Fruit fly (Drosophila melanogaster) whole organism, embryonic: ENCODE data around the gene CG2685.

ENCODE experiments used
- Atf-2 ChIP-seq: fragments of 200-800 bp; sonication (Bioruptor generic); optimal IDR thresholded peaks from 2 replicates; lab custom pipeline; 2016; ENCODE audit warnings: missing biosample characterization, missing genetic modification characterization
- B-H1 ChIP-seq: fragments of 200-800 bp; sonication (Bioruptor generic); IDR thresholded peaks from 3 replicates; pipeline ENCODE4 v1.3.6; 2022; ENCODE audit warnings: missing biosample characterization, missing genetic modification characterization
- B-H2 ChIP-seq: fragments of 200-800 bp; sonication (Bioruptor generic); optimal IDR thresholded peaks from 2 replicates; lab custom pipeline; 2018; ENCODE audit warnings: missing biosample characterization, mild to moderate bottlenecking, missing genetic modification characterization
- Bdp1 ChIP-seq: fragments of 200-800 bp; sonication (Bioruptor generic); optimal IDR thresholded peaks from 3 replicates; lab custom pipeline; 2016; ENCODE audit warnings: missing biosample characterization, missing genetic modification characterization
- CG10209 ChIP-seq: fragments of 200-800 bp; sonication (Bioruptor generic); optimal IDR thresholded peaks from 3 replicates; lab custom pipeline; 2017; ENCODE audit warnings: missing biosample characterization, mild to moderate bottlenecking, missing genetic modification characterization, missing genetic modification reagents
- CG10267 ChIP-seq: fragments of 200-800 bp; sonication (Bioruptor generic); optimal IDR thresholded peaks from 2 replicates; lab custom pipeline; 2018; ENCODE audit warnings: missing biosample characterization, mild to moderate bottlenecking, missing genetic modification characterization, moderate library complexity
- CG12071 ChIP-seq: fragments of 200-800 bp; sonication (Bioruptor generic); optimal IDR thresholded peaks from 3 replicates; lab custom pipeline; 2018; ENCODE audit warnings: missing biosample characterization, mild to moderate bottlenecking, missing genetic modification characterization
- CG13424 ChIP-seq: fragments of 200-800 bp; sonication (Bioruptor generic); optimal IDR thresholded peaks from 2 replicates; lab custom pipeline; 2019; ENCODE audit warnings: missing biosample characterization, mild to moderate bottlenecking, missing genetic modification characterization, moderate library complexity
- CG15479 ChIP-seq: fragments of 200-800 bp; sonication (Bioruptor generic); optimal IDR thresholded peaks from 3 replicates; lab custom pipeline; 2019; ENCODE audit warnings: missing biosample characterization, mild to moderate bottlenecking, missing genetic modification characterization, moderate library complexity
- CG15514 ChIP-seq: fragments of 200-800 bp; sonication (Bioruptor generic); optimal IDR thresholded peaks from 3 replicates; lab custom pipeline; 2017; ENCODE audit warnings: missing biosample characterization, missing genetic modification characterization, mild to moderate bottlenecking, moderate library complexity, missing genetic modification reagents
- CG17186 ChIP-seq: fragments of 200-800 bp; sonication (Bioruptor generic); optimal IDR thresholded peaks from 3 replicates; lab custom pipeline; 2017; ENCODE audit warnings: missing biosample characterization, missing genetic modification reagents, missing genetic modification characterization
- CG17612 ChIP-seq: fragments of 200-800 bp; sonication (Bioruptor generic); IDR thresholded peaks from 2 replicates; pipeline ENCODE4 v1.3.6; 2022; ENCODE audit warnings: missing biosample characterization, missing genetic modification characterization
- CG1832 ChIP-seq: fragments of 200-800 bp; sonication (Bioruptor generic); optimal IDR thresholded peaks from 2 replicates; lab custom pipeline; 2017; ENCODE audit warnings: missing biosample characterization, mild to moderate bottlenecking, missing genetic modification characterization, inconsistent platforms
- CG18599 ChIP-seq: fragments of 200-800 bp; sonication (Bioruptor generic); optimal IDR thresholded peaks from 3 replicates; lab custom pipeline; 2017; ENCODE audit warnings: missing biosample characterization, missing genetic modification characterization, mild to moderate bottlenecking, moderate library complexity, missing genetic modification reagents
- CG18764 ChIP-seq: fragments of 200-800 bp; sonication (Bioruptor generic); optimal IDR thresholded peaks from 3 replicates; lab custom pipeline; 2016; ENCODE audit warnings: missing biosample characterization, missing genetic modification characterization
- CG3163 ChIP-seq: fragments of 200-800 bp; sonication (Bioruptor generic); optimal IDR thresholded peaks from 3 replicates; lab custom pipeline; 2016; ENCODE audit warnings: missing biosample characterization, missing genetic modification characterization
- CG7839 ChIP-seq: fragments of 200-800 bp; sonication (Bioruptor generic); optimal IDR thresholded peaks from 3 replicates; lab custom pipeline; 2018; ENCODE audit warnings: missing biosample characterization, mild to moderate bottlenecking, missing genetic modification characterization, moderate library complexity
- CG7963 ChIP-seq: fragments of 200-800 bp; sonication (Bioruptor generic); IDR thresholded peaks from 3 replicates; pipeline ENCODE4 v1.3.6; 2022; ENCODE audit warnings: missing biosample characterization, missing genetic modification characterization; ENCODE audit not compliant: partially characterized antibody
- CG8765 ChIP-seq: fragments of 200-800 bp; sonication (Bioruptor generic); IDR thresholded peaks from 2 replicates; pipeline ENCODE4 v1.3.6; 2022; ENCODE audit warnings: missing biosample characterization, missing genetic modification characterization
- CG9876 ChIP-seq: fragments of 200-800 bp; sonication (Bioruptor generic); optimal IDR thresholded peaks from 2 replicates; lab custom pipeline; 2016; ENCODE audit warnings: missing biosample characterization, missing genetic modification characterization
- CkIIα-i1 ChIP-seq: fragments of 200-800 bp; sonication (Bioruptor generic); IDR thresholded peaks from 2 replicates; pipeline ENCODE4 v1.3.6; 2022; ENCODE audit warnings: missing biosample characterization, missing genetic modification characterization
- Dek ChIP-seq: fragments of 200-800 bp; sonication (Bioruptor generic); optimal IDR thresholded peaks from 3 replicates; lab custom pipeline; 2019; ENCODE audit warnings: missing biosample characterization, mild to moderate bottlenecking, missing genetic modification characterization, moderate library complexity
- Doc3 ChIP-seq: fragments of 200-800 bp; sonication (Bioruptor generic); IDR thresholded peaks from 3 replicates; pipeline ENCODE4 v1.3.6; 2022; ENCODE audit warnings: missing biosample characterization, missing genetic modification characterization; ENCODE audit not compliant: partially characterized antibody
- Ets65A ChIP-seq: fragments of 200-800 bp; sonication (Bioruptor generic); peaks from one replicate; lab custom pipeline; 2016; ENCODE audit warnings: missing biosample characterization, missing genetic modification characterization
- Fer2 ChIP-seq: fragments of 200-800 bp; sonication (Bioruptor generic); optimal IDR thresholded peaks from 2 replicates; lab custom pipeline; 2018; ENCODE audit warnings: missing biosample characterization, mild to moderate bottlenecking, missing genetic modification characterization, moderate library complexity
- HmgZ ChIP-seq: fragments of 200-800 bp; sonication (Bioruptor generic); optimal IDR thresholded peaks from 2 replicates; lab custom pipeline; 2018; ENCODE audit warnings: missing biosample characterization, mild to moderate bottlenecking, missing genetic modification characterization
- Hsf ChIP-seq: fragments of 200-800 bp; sonication (Bioruptor generic); optimal IDR thresholded peaks from 3 replicates; lab custom pipeline; 2016; ENCODE audit warnings: missing biosample characterization, missing genetic modification characterization
- Lhr ChIP-seq: fragments of 200-800 bp; sonication (Bioruptor generic); optimal IDR thresholded peaks from 3 replicates; lab custom pipeline; 2017; ENCODE audit warnings: mild to moderate bottlenecking, missing biosample characterization, missing genetic modification reagents, missing genetic modification characterization
- Myb ChIP-seq: fragments of 200-800 bp; sonication (Bioruptor generic); optimal IDR thresholded peaks from 2 replicates; lab custom pipeline; 2016; ENCODE audit warnings: missing biosample characterization, missing genetic modification characterization
- Opbp ChIP-seq: fragments of 200-800 bp; sonication (Bioruptor generic); IDR thresholded peaks from 3 replicates; pipeline ENCODE4 v1.3.6; 2022; ENCODE audit warnings: missing biosample characterization, missing genetic modification characterization; ENCODE audit not compliant: partially characterized antibody
- Scr ChIP-seq: fragments of 200-800 bp; sonication (Bioruptor generic); IDR thresholded peaks from 2 replicates; pipeline ENCODE4 v1.3.6; 2022; ENCODE audit warnings: missing biosample characterization, missing genetic modification characterization; ENCODE audit not compliant: partially characterized antibody
- Sox100B ChIP-seq: fragments of 200-800 bp; sonication (Bioruptor generic); optimal IDR thresholded peaks from 3 replicates; lab custom pipeline; 2018; ENCODE audit warnings: missing biosample characterization, mild to moderate bottlenecking, missing genetic modification characterization
- amos ChIP-seq: fragments of 200-800 bp; sonication (Bioruptor generic); IDR thresholded peaks from 2 replicates; pipeline ENCODE4 v1.3.6; 2022; ENCODE audit warnings: missing biosample characterization, missing genetic modification characterization; ENCODE audit not compliant: partially characterized antibody
- bbx ChIP-seq: fragments of 200-800 bp; sonication (Bioruptor generic); IDR thresholded peaks from 2 replicates; pipeline ENCODE4 v1.3.6; 2022; ENCODE audit warnings: missing biosample characterization, missing genetic modification characterization; ENCODE audit not compliant: partially characterized antibody
- bcd ChIP-seq: fragments of 200-800 bp; sonication (Bioruptor generic); optimal IDR thresholded peaks from 2 replicates; lab custom pipeline; 2017; ENCODE audit warnings: missing biosample characterization, mild to moderate bottlenecking, missing genetic modification characterization
- br ChIP-seq: fragments of >200 bp; optimal IDR thresholded peaks from 2 replicates; lab custom pipeline; 2017
- dm ChIP-seq: fragments of 200-800 bp; sonication (Bioruptor generic); optimal IDR thresholded peaks from 3 replicates; lab custom pipeline; 2016; ENCODE audit warnings: missing biosample characterization, missing genetic modification characterization
- dysf ChIP-seq: fragments of 200-800 bp; sonication (Bioruptor generic); IDR thresholded peaks from 3 replicates; pipeline ENCODE4 v1.3.6; 2022; ENCODE audit warnings: missing biosample characterization, missing genetic modification characterization
- fd96Cb ChIP-seq: fragments of 200-800 bp; sonication (Bioruptor generic); optimal IDR thresholded peaks from 2 replicates; lab custom pipeline; 2018; ENCODE audit warnings: missing biosample characterization, mild to moderate bottlenecking, missing genetic modification characterization, moderate library complexity
- gt ChIP-seq: fragments of 200-800 bp; sonication (Bioruptor generic); IDR thresholded peaks from 2 replicates; pipeline ENCODE4 v1.3.6; 2022; ENCODE audit warnings: missing biosample characterization, missing genetic modification characterization
- kah ChIP-seq: fragments of 200-800 bp; sonication (Bioruptor generic); optimal IDR thresholded peaks from 2 replicates; lab custom pipeline; 2018; ENCODE audit warnings: missing biosample characterization, mild to moderate bottlenecking, missing genetic modification characterization
- lab ChIP-seq: fragments of 200-800 bp; sonication (Bioruptor generic); optimal IDR thresholded peaks from 3 replicates; lab custom pipeline; 2017; ENCODE audit warnings: missing biosample characterization, missing genetic modification characterization, mild to moderate bottlenecking, moderate library complexity, missing genetic modification reagents
- lbe ChIP-seq: fragments of 200-800 bp; sonication (Bioruptor generic); optimal IDR thresholded peaks from 2 replicates; lab custom pipeline; 2016; ENCODE audit warnings: missing biosample characterization, mild to moderate bottlenecking, missing genetic modification characterization
- luna ChIP-seq: fragments of 200-800 bp; sonication (Bioruptor generic); optimal IDR thresholded peaks from 2 replicates; lab custom pipeline; 2016; ENCODE audit warnings: missing biosample characterization, missing genetic modification characterization
- p53 ChIP-seq: fragments of 200-800 bp; sonication (Bioruptor generic); optimal IDR thresholded peaks from 2 replicates; lab custom pipeline; 2016; ENCODE audit warnings: missing biosample characterization, missing genetic modification characterization
- pum ChIP-seq: fragments of 200-800 bp; sonication (Bioruptor generic); optimal IDR thresholded peaks from 2 replicates; lab custom pipeline; 2016; ENCODE audit warnings: missing biosample characterization, missing genetic modification characterization
- tap ChIP-seq: fragments of 200-800 bp; optimal IDR thresholded peaks from 3 replicates; lab custom pipeline; 2019; ENCODE audit warnings: missing biosample characterization, mild to moderate bottlenecking, missing genetic modification characterization, moderate library complexity
- tna ChIP-seq: fragments of 200-800 bp; sonication (Bioruptor generic); IDR thresholded peaks from 2 replicates; pipeline ENCODE4 v1.3.6; 2022; ENCODE audit warnings: missing biosample characterization, missing genetic modification characterization; ENCODE audit not compliant: partially characterized antibody
- wek ChIP-seq: fragments of 200-800 bp; sonication (Bioruptor generic); optimal IDR thresholded peaks from 3 replicates; lab custom pipeline; 2018; ENCODE audit warnings: missing biosample characterization, mild to moderate bottlenecking, missing genetic modification characterization, moderate library complexity
- zen ChIP-seq: fragments of 200-800 bp; sonication (Bioruptor generic); optimal IDR thresholded peaks from 3 replicates; lab custom pipeline; 2018; ENCODE audit warnings: missing biosample characterization, mild to moderate bottlenecking, missing genetic modification characterization, moderate library complexity

CG2685 gene

DNA sequence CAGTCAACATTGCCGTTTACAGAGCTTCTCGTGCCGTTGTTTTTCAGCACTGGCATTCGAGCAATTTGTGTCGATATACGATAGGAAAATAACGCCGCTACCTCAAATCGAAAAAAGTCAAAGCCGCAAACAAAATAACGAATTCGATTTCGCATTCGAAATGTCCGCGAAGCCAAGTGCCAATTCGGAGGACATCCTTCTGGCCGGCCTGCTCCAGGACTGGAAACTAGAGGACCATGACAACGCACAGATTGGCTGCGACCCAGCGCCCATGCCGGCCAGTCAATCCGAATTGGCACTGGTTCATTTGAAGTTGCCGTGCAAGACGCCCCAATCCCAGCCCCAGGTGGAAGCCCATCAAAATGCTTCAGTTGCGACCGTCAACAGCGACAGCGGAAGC is 970 bp upstream of the CG2685 start (continued):
- TF ChIP-seq Opbp (GFP tag; lab: Robert Waterston, UW) (peak; percentile 28; the same call in 1 of the 3 replicates), CG1832 (GFP tag; lab: Kevin White, UChicago) (no peak), Dek (tag; lab: Kevin White, UChicago) (no peak), B-H1 (GFP tag; lab: Robert Waterston, UW) (no peak), Hsf (GFP tag; lab: Kevin White, UChicago) (no peak), CG8765 (GFP tag; lab: Robert Waterston, UW) (no peak), Scr (GFP tag; lab: Robert Waterston, UW) (peak; percentile 44; the same call in 1 of the 2 replicates), Bdp1 (GFP tag; lab: Kevin White, UChicago) (no peak), CG18599 (GFP tag; lab: Kevin White, UChicago) (no peak), wek (GFP tag; lab: Kevin White, UChicago) (no peak), Doc3 (GFP tag; lab: Robert Waterston, UW) (0 out of 3 replicates have a peak, but pooled peaks have one; percentile 36), Lhr (GFP tag; lab: Kevin White, UChicago) (no peak), lbe (no peak), zen (no peak), dm (GFP tag; lab: Kevin White, UChicago) (peak; percentile 24), Atf-2 (GFP tag; lab: Kevin White, UChicago) (no peak), CkIIα-i1 (GFP tag; lab: Robert Waterston, UW) (no peak), Ets65A (GFP tag; lab: Kevin White, UChicago) (peak; percentile 64), pum (GFP tag; lab: Kevin White, UChicago) (no peak), lab (GFP tag; lab: Kevin White, UChicago) (no peak), CG7839 (no peak), bcd (GFP tag; lab: Kevin White, UChicago) (no peak), Sox100B (no peak), Fer2 (tag; lab: Kevin White, UChicago) (no peak), bbx (no peak), CG17186 (GFP tag; lab: Kevin White, UChicago) (no peak), CG12071 (GFP tag; lab: Kevin White, UChicago) (no peak), CG17612 (GFP tag; lab: Robert Waterston, UW) (no peak), tap (tag; lab: Kevin White, UChicago) (no peak), luna (GFP tag; lab: Kevin White, UChicago) (no peak), dysf (GFP tag; lab: Robert Waterston, UW) (0 out of 3 replicates have a peak, but pooled peaks have one; percentile 45), fd96Cb (tag; lab: Kevin White, UChicago) (no peak), CG7963 (GFP tag; lab: Robert Waterston, UW) (0 out of 3 replicates have a peak, but pooled peaks have one; percentile 5), CG9876 (GFP tag; lab: Kevin White, UChicago) (no peak), CG13424 (peak; percentile 42), CG10267 (peak; percentile 49), CG15514 (GFP tag; lab: Kevin White, UChicago) (peak; percentile 98), CG3163 (no peak), CG15479 (GFP tag; lab: Kevin White, UChicago) (no peak), B-H2 (GFP tag; lab: Kevin White, UChicago) (no peak), gt (no peak), kah (GFP tag; lab: Kevin White, UChicago) (no peak), tna (GFP tag; lab: Robert Waterston, UW) (peak; percentile 16; the same call in 1 of the 2 replicates), CG18764 (GFP tag; lab: Kevin White, UChicago) (peak; percentile 87), Myb (peak; percentile 60), amos (GFP tag; lab: Robert Waterston, UW) (peak; percentile 41; the same call in 1 of the 2 replicates), CG10209 (GFP tag; lab: Kevin White, UChicago) (no peak), HmgZ (peak; percentile 6), br (lab: Kevin White, UChicago) (no peak), p53 (no peak)
